Worm (Caenorhabditis elegans) whole organism, L4 larva: ENCODE measurements around the gene F49E10.4.
A peak's percentile ranks its signal among the peaks of the same experiment; 100 is the strongest.

Experiments
- F37D6.2 ChIP-seq: sonication (generic microtip); optimal IDR thresholded peaks from 2 replicates; lab custom pipeline; 2016; ENCODE audit warnings: mild to moderate bottlenecking, missing genetic modification characterization, missing compliant biosample characterization
- Y105C5A.15 ChIP-seq: fragments of 200-800 bp; sonication (Bioruptor generic); IDR thresholded peaks from 2 replicates; pipeline ENCODE4 v1.3.6; 2022; ENCODE audit warnings: missing genetic modification characterization, missing compliant biosample characterization
- ZK546.5 ChIP-seq, 2 experiments: sonication (generic microtip); optimal IDR thresholded peaks; 2 replicates each; lab custom pipeline; 2017; ENCODE audit warnings: missing biosample characterization in 2 of 2, missing genetic modification characterization in 2 of 2
- aha-1 ChIP-seq: fragments of 150-350 bp; peaks from one replicate; lab custom pipeline; 2014; ENCODE audit warnings: missing biosample characterization, missing genetic modification characterization
- arid-1 ChIP-seq: fragments of 200-800 bp; sonication (Bioruptor generic); conservative IDR thresholded peaks from 2 replicates; pipeline ENCODE4 v1.3.6; 2022; ENCODE audit warnings: missing genetic modification reagents, missing genetic modification characterization, missing compliant biosample characterization
- ceh-44 ChIP-seq: fragments of 200-800 bp; sonication (Bioruptor generic); IDR thresholded peaks from 2 replicates; pipeline ENCODE4 v1.3.6; 2022; ENCODE audit warnings: missing genetic modification reagents, missing genetic modification characterization, missing compliant biosample characterization
- ceh-62 ChIP-seq: sonication (generic microtip); optimal IDR thresholded peaks from 2 replicates; lab custom pipeline; 2017; ENCODE audit warnings: missing biosample characterization, missing genetic modification characterization
- cey-2 ChIP-seq: sonication (generic microtip); optimal IDR thresholded peaks from 3 replicates; lab custom pipeline; 2017; ENCODE audit warnings: missing genetic modification characterization, mild to moderate bottlenecking, missing compliant biosample characterization, antibody characterized with exemption, borderline replicate concordance; ENCODE audit not compliant: insufficient read depth
- ctbp-1 ChIP-seq: fragments of 200-800 bp; sonication (Bioruptor generic); IDR thresholded peaks from 2 replicates; pipeline ENCODE4 v1.3.6; 2022; ENCODE audit warnings: missing genetic modification reagents, missing genetic modification characterization, missing compliant biosample characterization
- dmd-8 ChIP-seq: fragments of 200-800 bp; sonication (Bioruptor generic); IDR thresholded peaks from 2 replicates; pipeline ENCODE4 v1.3.6; 2022; ENCODE audit warnings: missing genetic modification characterization, missing compliant biosample characterization
- fos-1 ChIP-seq: fragments of 150-350 bp; optimal IDR thresholded peaks from 2 replicates; lab custom pipeline; 2014; ENCODE audit warnings: missing biosample characterization, missing genetic modification characterization
- hlh-30 ChIP-seq: sonication (generic microtip); optimal IDR thresholded peaks from 2 replicates; lab custom pipeline; 2017; ENCODE audit warnings: antibody characterized with exemption, mild to moderate bottlenecking, missing genetic modification characterization, missing compliant biosample characterization; ENCODE audit not compliant: insufficient read depth
- lin-15B ChIP-seq: fragments of 150-350 bp; sonication (generic microtip); optimal IDR thresholded peaks from 3 replicates; lab custom pipeline; 2014; ENCODE audit warnings: missing biosample characterization, missing genetic modification characterization
- lin-38 ChIP-seq: fragments of 200-800 bp; sonication (Bioruptor generic); IDR thresholded peaks from 2 replicates; pipeline ENCODE4 v1.3.6; 2022; ENCODE audit warnings: missing genetic modification reagents, missing genetic modification characterization, missing compliant biosample characterization
- mxl-2 ChIP-seq: fragments of 200-800 bp; sonication (Bioruptor generic); conservative IDR thresholded peaks from 2 replicates; pipeline ENCODE4 v1.3.6; 2022; ENCODE audit warnings: missing genetic modification reagents, missing genetic modification characterization, missing compliant biosample characterization
- nhr-10 ChIP-seq: fragments of 150-350 bp; optimal IDR thresholded peaks from 2 replicates; lab custom pipeline; 2014; ENCODE audit warnings: missing biosample characterization, missing genetic modification characterization
- nhr-111 ChIP-seq: fragments of 200-800 bp; sonication (Bioruptor generic); optimal IDR thresholded peaks from 2 replicates; lab custom pipeline; 2018; ENCODE audit warnings: mild to moderate bottlenecking, missing genetic modification characterization, missing compliant biosample characterization
- nhr-237 ChIP-seq: sonication (generic microtip); optimal IDR thresholded peaks from 2 replicates; lab custom pipeline; 2017; ENCODE audit warnings: missing biosample characterization, missing genetic modification characterization
- nhr-25 ChIP-seq: sonication (generic microtip); optimal IDR thresholded peaks from 2 replicates; lab custom pipeline; 2017; ENCODE audit warnings: missing genetic modification characterization, mild to moderate bottlenecking, missing compliant biosample characterization, antibody characterized with exemption, moderate library complexity, borderline replicate concordance; ENCODE audit not compliant: insufficient read depth
- nhr-48 ChIP-seq: sonication (generic microtip); optimal IDR thresholded peaks from 2 replicates; lab custom pipeline; 2016; ENCODE audit warnings: mild to moderate bottlenecking, missing genetic modification characterization, missing compliant biosample characterization
- nhr-6 ChIP-seq: fragments of 150-350 bp; optimal IDR thresholded peaks from 2 replicates; lab custom pipeline; 2014; ENCODE audit warnings: missing biosample characterization, missing genetic modification characterization
- php-3 ChIP-seq: fragments of 200-800 bp; sonication (Bioruptor generic); IDR thresholded peaks from 2 replicates; pipeline ENCODE4 v1.3.6; 2022; ENCODE audit warnings: missing genetic modification reagents, missing genetic modification characterization, missing compliant biosample characterization
- rbr-2 ChIP-seq: sonication (generic microtip); optimal IDR thresholded peaks from 2 replicates; lab custom pipeline; 2016; ENCODE audit warnings: missing genotype, missing genetic modification characterization, missing compliant biosample characterization
- saeg-2 ChIP-seq: fragments of 200-800 bp; sonication (Bioruptor generic); IDR thresholded peaks from 2 replicates; pipeline ENCODE4 v1.3.6; 2022; ENCODE audit warnings: missing genetic modification reagents, missing genetic modification characterization, missing compliant biosample characterization
- set-16 ChIP-seq: fragments of 200-800 bp; sonication (Bioruptor generic); IDR thresholded peaks from 2 replicates; pipeline ENCODE4 v1.3.6; 2022; ENCODE audit warnings: missing genetic modification reagents, missing genetic modification characterization, missing compliant biosample characterization
- snpc-1.2 ChIP-seq: fragments of 200-800 bp; sonication (Bioruptor generic); IDR thresholded peaks from 2 replicates; pipeline ENCODE4 v1.3.6; 2022; ENCODE audit warnings: missing genetic modification reagents, missing genetic modification characterization, missing compliant biosample characterization
- spr-1 ChIP-seq: sonication (generic microtip); optimal IDR thresholded peaks from 2 replicates; lab custom pipeline; 2016; ENCODE audit warnings: mild to moderate bottlenecking, missing genetic modification characterization, missing compliant biosample characterization
- tra-1 ChIP-seq: fragments of 200-800 bp; sonication (Bioruptor generic); IDR thresholded peaks from 2 replicates; pipeline ENCODE4 v1.3.6; 2022; ENCODE audit warnings: missing genetic modification reagents, missing genetic modification characterization, missing compliant biosample characterization
- unc-130 ChIP-seq: sonication (generic microtip); optimal IDR thresholded peaks from 2 replicates; lab custom pipeline; 2016; ENCODE audit warnings: missing genetic modification reagents, missing genetic modification characterization, missing compliant biosample characterization
- unc-62 ChIP-seq, 3 experiments: fragments of 150-350 bp in 1 of 3; sonication (generic microtip); optimal IDR thresholded peaks in 2 of 3; peaks in 1 of 3; 1 replicate in 1 of 3; 2 replicates in 2 of 3; lab custom pipeline; 2014 to 2017; ENCODE audit warnings: missing biosample characterization in 3 of 3, missing genetic modification characterization in 3 of 3, missing genetic modification reagents in 3 of 3, missing genotype in 1 of 3
- zfp-3 ChIP-seq: fragments of 200-800 bp; sonication (Bioruptor generic); conservative IDR thresholded peaks from 2 replicates; pipeline ENCODE4 v1.3.6; 2022; ENCODE audit warnings: missing genetic modification reagents, missing genetic modification characterization, missing compliant biosample characterization
- zip-11 ChIP-seq: fragments of 200-800 bp; sonication (Bioruptor generic); IDR thresholded peaks from 2 replicates; pipeline ENCODE4 v1.3.6; 2022; ENCODE audit warnings: missing genetic modification characterization, missing compliant biosample characterization
- zip-2 ChIP-seq: fragments of 150-350 bp; optimal IDR thresholded peaks from 2 replicates; lab custom pipeline; 2014; ENCODE audit warnings: missing biosample characterization, missing genetic modification characterization
- ztf-11 ChIP-seq: fragments of 150-350 bp; optimal IDR thresholded peaks from 2 replicates; lab custom pipeline; 2014; ENCODE audit warnings: missing biosample characterization, missing genetic modification characterization

Gene F49E10.4

DNA sequence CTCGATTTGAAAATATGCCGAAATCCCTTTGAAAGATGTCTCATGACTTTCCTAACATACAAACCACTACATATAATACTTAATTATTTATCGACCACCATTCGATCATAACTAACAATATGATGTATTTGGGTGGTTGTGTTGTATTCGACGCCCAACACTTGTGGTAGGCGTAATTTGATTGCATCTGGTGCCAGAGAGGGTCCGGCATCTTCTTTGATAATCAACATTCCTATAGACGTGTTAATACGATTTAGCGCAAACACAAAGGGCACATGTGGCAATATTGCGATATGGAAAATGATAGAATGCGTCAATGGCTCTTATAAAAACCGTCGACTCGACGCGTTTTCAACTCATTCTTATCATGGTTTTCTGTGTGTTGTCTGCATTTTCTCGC lies 28.2 kb downstream of the F49E10.4 start:
- TF ChIP-seq rbr-2 (tag; lab: Kevin White, UChicago) = no peak
- TF ChIP-seq nhr-6 (tag; lab: Kevin White, UChicago) = no peak
- no peak for TF ChIP-seq ceh-62
- no peak for TF ChIP-seq nhr-237 (tag; lab: Kevin White, UChicago)
- TF ChIP-seq ctbp-1 (GFP tag; lab: Robert Waterston, UW) = no peak
- no peak for TF ChIP-seq saeg-2 (GFP tag; lab: Robert Waterston, UW)
- TF ChIP-seq zip-2 (tag; lab: Kevin White, UChicago) = no peak
- peak in 1 of 2 experiments; percentile 86 for TF ChIP-seq unc-62 (GFP tag; optimal IDR thresholded peaks at IDR 0.05 in 1 of 2; lab: Kevin White, UChicago)
- no peak for TF ChIP-seq unc-62 (tag; optimal IDR thresholded peaks at IDR 0.05; lab: Kevin White, UChicago)

DNA sequence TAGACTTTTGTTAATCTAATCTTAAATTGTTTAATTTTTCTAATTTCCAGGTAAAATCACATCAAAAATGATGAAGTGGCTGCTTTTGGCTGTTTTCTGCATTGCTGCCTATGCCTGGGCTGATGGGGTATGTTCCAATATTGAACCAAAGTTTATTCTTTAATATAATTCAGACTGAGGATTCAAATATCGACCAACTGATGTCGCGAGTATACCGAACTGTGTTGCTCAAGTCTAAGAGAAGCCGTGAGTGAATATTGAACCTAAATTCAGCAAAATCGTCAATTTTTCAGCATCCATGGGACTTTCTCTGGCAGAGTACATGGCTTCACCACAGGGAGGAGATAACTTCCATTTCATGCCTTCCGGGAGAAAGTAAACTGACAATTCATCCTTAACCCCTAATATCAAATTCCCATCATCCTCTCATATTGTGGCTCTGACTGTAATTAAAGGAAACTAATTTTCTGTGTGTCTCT lies 29.0 kb downstream of the F49E10.4 start, which contains the start of gene nlp-49:
Gene nlp-49, plus strand, starts transcription at position 51 of the 479 bp plus-strand sequence.
- peak; percentile 97 for TF ChIP-seq aha-1
- TF ChIP-seq unc-62 (GFP tag; optimal IDR thresholded peaks at IDR 0.05 in 1 of 2; lab: Kevin White, UChicago) = peak in 1 of 2 experiments; percentile 40
- TF ChIP-seq unc-62 (tag; optimal IDR thresholded peaks at IDR 0.05; lab: Kevin White, UChicago) = no peak
- no peak for TF ChIP-seq php-3
- no peak for TF ChIP-seq ztf-11

DNA sequence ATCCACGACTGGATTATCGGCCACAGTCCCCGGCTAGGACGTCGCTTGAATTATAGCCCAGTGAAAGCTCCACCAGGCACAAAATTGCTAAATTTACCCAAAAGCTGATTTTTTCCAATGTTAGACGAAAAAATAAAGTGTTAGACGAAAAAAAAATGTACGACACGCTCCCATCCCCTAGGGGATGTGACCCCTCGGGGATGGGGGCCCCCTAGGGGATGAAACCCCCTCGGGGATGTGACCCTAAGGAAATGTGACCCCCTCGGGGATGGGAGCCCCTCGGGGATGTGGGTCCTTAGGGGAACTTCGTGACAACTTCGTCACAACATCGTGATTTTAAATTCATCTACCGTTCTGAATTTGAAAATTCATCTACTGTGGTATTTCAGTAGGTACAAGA lies 30.1 kb downstream of the F49E10.4 start:
- TF ChIP-seq ceh-44 (GFP tag; lab: Robert Waterston, UW) = no peak
- 0 out of 2 replicates have a peak, but pooled peaks have one; percentile 9 for TF ChIP-seq tra-1
- TF ChIP-seq F37D6.2 (tag; lab: Kevin White, UChicago) = no peak
- TF ChIP-seq snpc-1.2 = 0 out of 2 replicates have a peak, but pooled peaks have one; percentile 13
- no peak for TF ChIP-seq spr-1
- no peak for TF ChIP-seq dmd-8 (GFP tag; lab: Robert Waterston, UW)
- TF ChIP-seq nhr-10 = no peak
- no peak for TF ChIP-seq fos-1 (tag; lab: Kevin White, UChicago)
- TF ChIP-seq nhr-25 = no peak
- TF ChIP-seq zfp-3 (GFP tag; lab: Robert Waterston, UW) = no peak
- TF ChIP-seq lin-38 (GFP tag; lab: Robert Waterston, UW) = no peak
- no peak for TF ChIP-seq hlh-30 (tag; lab: Kevin White, UChicago)
- TF ChIP-seq zip-11 (GFP tag; lab: Robert Waterston, UW) = no peak
- TF ChIP-seq set-16 (GFP tag; lab: Robert Waterston, UW) = peak; percentile 71
- no peak for TF ChIP-seq Y105C5A.15 (GFP tag; lab: Robert Waterston, UW)
- TF ChIP-seq lin-15B = no peak
- TF ChIP-seq, all 104 proteins: peak for 3

DNA sequence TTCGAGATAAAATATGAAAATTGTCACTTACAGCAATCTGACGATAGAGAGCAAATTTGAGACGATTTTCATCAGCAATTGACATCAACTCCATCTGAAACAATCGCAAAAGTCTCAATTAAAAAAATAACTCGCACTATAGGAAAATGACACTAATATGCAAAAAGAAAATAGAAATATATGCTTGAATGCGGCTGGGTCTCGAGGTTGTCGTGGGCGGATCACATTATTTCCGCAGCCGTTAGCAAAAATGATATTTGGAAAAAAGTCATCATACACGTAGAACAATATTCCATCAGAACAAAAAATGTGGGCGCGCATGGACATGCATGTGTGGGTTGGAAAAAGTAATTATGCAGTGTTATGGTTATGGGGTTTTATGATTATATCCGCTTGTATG lies 41.6 kb downstream of the F49E10.4 start, which contains the start of gene Y23B4A.1:
Gene Y23B4A.1, minus strand, starts transcription at position 101 of the 400 bp plus-strand sequence.
- TF ChIP-seq nhr-48 (tag; lab: Kevin White, UChicago) = no peak
- TF ChIP-seq mxl-2 (GFP tag; lab: Robert Waterston, UW) = no peak
- no peak for TF ChIP-seq nhr-111 (GFP tag; lab: Kevin White, UChicago)
- TF ChIP-seq dmd-8 (GFP tag; lab: Robert Waterston, UW) = no peak
- TF ChIP-seq ZK546.5 (tag; optimal IDR thresholded peaks at IDR 0.05; lab: Kevin White, UChicago) = no peak
- TF ChIP-seq F37D6.2 (tag; lab: Kevin White, UChicago) = no peak
- no peak for TF ChIP-seq arid-1 (GFP tag; lab: Robert Waterston, UW)
- TF ChIP-seq spr-1 = no peak
- TF ChIP-seq saeg-2 (GFP tag; lab: Robert Waterston, UW) = no peak
- TF ChIP-seq unc-130 (GFP tag; lab: Kevin White, UChicago) = no peak
- no peak for TF ChIP-seq rbr-2 (tag; lab: Kevin White, UChicago)
- TF ChIP-seq, all 104 proteins: peak for 0

DNA sequence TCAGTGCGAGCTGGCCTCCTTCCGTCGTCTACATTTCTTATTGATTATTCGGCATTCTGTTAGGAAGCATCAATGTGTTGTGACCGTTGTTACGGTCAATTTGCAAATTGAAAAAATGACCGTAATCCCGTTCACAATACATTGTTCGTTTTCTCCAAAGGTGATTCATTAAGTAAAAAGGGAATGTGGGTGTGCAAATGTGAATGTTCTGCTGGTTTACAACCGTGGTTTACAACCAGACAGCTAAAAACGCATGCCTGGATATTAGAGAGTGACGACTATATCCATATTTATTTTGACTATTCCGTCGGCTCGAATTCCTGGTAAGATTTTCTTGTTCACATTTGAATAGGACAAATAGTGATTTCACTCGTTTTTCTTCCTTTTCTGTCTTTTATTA lies 43.4 kb downstream of the F49E10.4 start, which contains the start of gene capa-1:
Gene capa-1, plus strand, starts transcription at position 301 of the 400 bp plus-strand sequence.
- TF ChIP-seq ceh-44 (GFP tag; lab: Robert Waterston, UW) (no peak), nhr-111 (GFP tag; lab: Kevin White, UChicago) (no peak), cey-2 (tag; lab: Kevin White, UChicago) (no peak), nhr-6 (tag; lab: Kevin White, UChicago) (no peak)
